Fruit fly (Drosophila melanogaster) whole organism, embryonic: Measurements from ENCODE around the gene GluProRS.

ENCODE experiments used
- ATbp ChIP-seq: fragments of 200-800 bp; sonication (Bioruptor generic); optimal IDR thresholded peaks from 2 replicates; lab custom pipeline; 2017; ENCODE audit warnings: missing biosample characterization, mild to moderate bottlenecking, missing genetic modification characterization, missing genetic modification reagents
- Atf6 ChIP-seq: fragments of 200-800 bp; sonication (Bioruptor generic); IDR thresholded peaks from 2 replicates; pipeline ENCODE4 v1.3.6; 2022; ENCODE audit warnings: missing biosample characterization, missing genetic modification characterization
- CG11085 ChIP-seq: fragments of 200-800 bp; sonication (Bioruptor generic); IDR thresholded peaks from 2 replicates; pipeline ENCODE4 v1.3.6; 2022; ENCODE audit warnings: missing biosample characterization, missing genetic modification characterization
- CG11247 ChIP-seq: fragments of 200-800 bp; sonication (Bioruptor generic); IDR thresholded peaks from 2 replicates; pipeline ENCODE4 v1.3.6; 2022; ENCODE audit warnings: missing biosample characterization, missing genetic modification characterization
- CG14441 ChIP-seq: fragments of 200-800 bp; sonication (Bioruptor generic); IDR thresholded peaks from 2 replicates; pipeline ENCODE4 v1.3.6; 2022; ENCODE audit warnings: missing biosample characterization, missing genetic modification characterization
- CG14965 ChIP-seq: fragments of 200-800 bp; sonication (Bioruptor generic); optimal IDR thresholded peaks from 2 replicates; lab custom pipeline; 2016; ENCODE audit warnings: missing biosample characterization, missing genetic modification characterization, borderline replicate concordance
- CG1603 ChIP-seq: fragments of 200-800 bp; sonication (Bioruptor generic); optimal IDR thresholded peaks from 2 replicates; lab custom pipeline; 2019; ENCODE audit warnings: missing biosample characterization, mild to moderate bottlenecking, missing genetic modification characterization, moderate library complexity
- CG16813 ChIP-seq: fragments of 200-800 bp; sonication (Bioruptor generic); IDR thresholded peaks from 3 replicates; pipeline ENCODE4 v1.3.6; 2022; ENCODE audit warnings: missing biosample characterization, missing genetic modification characterization; ENCODE audit not compliant: partially characterized antibody
- CG2120 ChIP-seq: fragments of 200-800 bp; sonication (Bioruptor generic); optimal IDR thresholded peaks from 3 replicates; lab custom pipeline; 2016; ENCODE audit warnings: missing biosample characterization, missing genetic modification characterization
- CG2875 ChIP-seq: fragments of 200-800 bp; sonication (Bioruptor generic); optimal IDR thresholded peaks from 2 replicates; lab custom pipeline; 2017; ENCODE audit warnings: missing biosample characterization, mild to moderate bottlenecking, missing genetic modification characterization, missing genetic modification reagents
- CG30431 ChIP-seq: fragments of 200-800 bp; sonication (Bioruptor generic); optimal IDR thresholded peaks from 2 replicates; lab custom pipeline; 2017; ENCODE audit warnings: missing biosample characterization, missing genetic modification characterization
- CG3163 ChIP-seq: fragments of 200-800 bp; sonication (Bioruptor generic); optimal IDR thresholded peaks from 3 replicates; lab custom pipeline; 2016; ENCODE audit warnings: missing biosample characterization, missing genetic modification characterization
- CG32767 ChIP-seq: fragments of 200-800 bp; sonication (Bioruptor generic); IDR thresholded peaks from 2 replicates; pipeline ENCODE4 v1.3.6; 2022; ENCODE audit warnings: missing biosample characterization, missing genetic modification characterization
- CG4707 ChIP-seq: fragments of 200-800 bp; sonication (Bioruptor generic); optimal IDR thresholded peaks from 2 replicates; lab custom pipeline; 2018; ENCODE audit warnings: missing biosample characterization, mild to moderate bottlenecking, missing genetic modification characterization, moderate library complexity
- CG7357 ChIP-seq: fragments of 200-800 bp; sonication (Bioruptor generic); IDR thresholded peaks from 3 replicates; pipeline ENCODE4 v1.3.6; 2022; ENCODE audit warnings: missing biosample characterization, missing genetic modification characterization
- CG7928 ChIP-seq: fragments of 200-800 bp; sonication (Bioruptor generic); optimal IDR thresholded peaks from 2 replicates; lab custom pipeline; 2017; ENCODE audit warnings: missing biosample characterization, mild to moderate bottlenecking, missing genetic modification characterization
- CG8089 ChIP-seq: fragments of 200-800 bp; sonication (Bioruptor generic); optimal IDR thresholded peaks from 3 replicates; lab custom pipeline; 2016; ENCODE audit warnings: missing biosample characterization, missing genetic modification characterization
- CG8359 ChIP-seq: fragments of 200-800 bp; sonication (Bioruptor generic); optimal IDR thresholded peaks from 2 replicates; lab custom pipeline; 2017; ENCODE audit warnings: missing biosample characterization, mild to moderate bottlenecking, missing genetic modification characterization, borderline replicate concordance
- CG8478 ChIP-seq: fragments of >200 bp; optimal IDR thresholded peaks from 2 replicates; lab custom pipeline; 2018
- CG9215 ChIP-seq: fragments of 200-800 bp; sonication (Bioruptor generic); IDR thresholded peaks from 2 replicates; pipeline ENCODE4 v1.3.6; 2022; ENCODE audit warnings: missing biosample characterization, missing genetic modification characterization
- CG9817 ChIP-seq: fragments of 200-800 bp; sonication (Bioruptor generic); optimal IDR thresholded peaks from 2 replicates; lab custom pipeline; 2018; ENCODE audit warnings: missing biosample characterization, mild to moderate bottlenecking, missing genetic modification characterization, moderate library complexity
- CHES-1-like ChIP-seq: fragments of 200-800 bp; sonication (Bioruptor generic); optimal IDR thresholded peaks from 2 replicates; lab custom pipeline; 2016; ENCODE audit warnings: missing biosample characterization, missing genetic modification characterization
- CTCF ChIP-seq: fragments of 200-800 bp; sonication (Bioruptor generic); optimal IDR thresholded peaks from 2 replicates; lab custom pipeline; 2017; ENCODE audit warnings: missing biosample characterization, mild to moderate bottlenecking, missing genetic modification characterization, moderate library complexity
- Camta ChIP-seq: fragments of 200-800 bp; sonication (Bioruptor generic); optimal IDR thresholded peaks from 2 replicates; lab custom pipeline; 2016; ENCODE audit warnings: missing biosample characterization, missing genetic modification characterization
- CkIIα-i1 ChIP-seq: fragments of 200-800 bp; sonication (Bioruptor generic); IDR thresholded peaks from 2 replicates; pipeline ENCODE4 v1.3.6; 2022; ENCODE audit warnings: missing biosample characterization, missing genetic modification characterization
- E2f2 ChIP-seq: fragments of 200-800 bp; sonication (Bioruptor generic); IDR thresholded peaks from 2 replicates; pipeline ENCODE4 v1.3.6; 2022; ENCODE audit warnings: missing biosample characterization, missing genetic modification characterization
- Eip74EF ChIP-seq, 2 experiments: fragments of 200-800 bp in 1 of 2; fragments of >200 bp in 1 of 2; sonication (Bioruptor generic) in 1 of 2; optimal IDR thresholded peaks; 2 replicates each; lab custom pipeline; 2017 to 2019; ENCODE audit warnings: missing biosample characterization in 2 of 2, missing genetic modification characterization in 2 of 2, mild to moderate bottlenecking in 1 of 2, moderate library complexity in 1 of 2
- Ets97D ChIP-seq: fragments of 200-800 bp; sonication (Bioruptor generic); optimal IDR thresholded peaks from 3 replicates; lab custom pipeline; 2016; ENCODE audit warnings: missing biosample characterization, missing genetic modification characterization
- Fer3 ChIP-seq: fragments of 200-800 bp; sonication (Bioruptor generic); optimal IDR thresholded peaks from 2 replicates; lab custom pipeline; 2018; ENCODE audit warnings: missing biosample characterization, mild to moderate bottlenecking, missing genetic modification characterization, moderate library complexity
- Gug ChIP-seq: fragments of 200-800 bp; sonication (Bioruptor generic); IDR thresholded peaks from 4 replicates; pipeline ENCODE4 v1.3.6; 2022; ENCODE audit warnings: missing biosample characterization, missing genetic modification characterization
- HHEX ChIP-seq: fragments of 200-800 bp; sonication (Bioruptor generic); optimal IDR thresholded peaks from 3 replicates; lab custom pipeline; 2017; ENCODE audit warnings: missing biosample characterization, mild to moderate bottlenecking, missing genetic modification characterization, missing genetic modification reagents
- HLH3B ChIP-seq: fragments of 200-800 bp; sonication (Bioruptor generic); IDR thresholded peaks from 2 replicates; pipeline ENCODE4 v1.3.6; 2022; ENCODE audit warnings: missing biosample characterization, missing genetic modification characterization
- Hmr ChIP-seq: fragments of 200-800 bp; sonication (Bioruptor generic); optimal IDR thresholded peaks from 3 replicates; lab custom pipeline; 2017; ENCODE audit warnings: mild to moderate bottlenecking, missing biosample characterization, missing genetic modification reagents, missing genetic modification characterization
- Lim3 ChIP-seq: fragments of 200-800 bp; sonication (Bioruptor generic); IDR thresholded peaks from 2 replicates; pipeline ENCODE4 v1.3.6; 2022; ENCODE audit warnings: missing biosample characterization, missing genetic modification characterization
- MBD-R2 ChIP-seq: fragments of 200-800 bp; sonication (Bioruptor generic); IDR thresholded peaks from 2 replicates; pipeline ENCODE4 v1.3.6; 2022; ENCODE audit warnings: missing biosample characterization, missing genetic modification characterization
- Six4 ChIP-seq: fragments of 200-800 bp; sonication (Bioruptor generic); optimal IDR thresholded peaks from 2 replicates; lab custom pipeline; 2016; ENCODE audit warnings: missing biosample characterization, missing genetic modification characterization
- Vsx1 ChIP-seq: fragments of 200-800 bp; sonication (Bioruptor generic); optimal IDR thresholded peaks from 2 replicates; lab custom pipeline; 2017; ENCODE audit warnings: missing biosample characterization, mild to moderate bottlenecking, missing genetic modification characterization, missing genetic modification reagents
- cato ChIP-seq: fragments of 200-800 bp; sonication (Bioruptor generic); optimal IDR thresholded peaks from 2 replicates; lab custom pipeline; 2016; ENCODE audit warnings: missing biosample characterization, missing genetic modification characterization, borderline replicate concordance
- disco-r ChIP-seq: fragments of 200-800 bp; sonication (Bioruptor generic); optimal IDR thresholded peaks from 2 replicates; lab custom pipeline; 2016; ENCODE audit warnings: missing biosample characterization, missing genetic modification characterization
- grn ChIP-seq: fragments of 200-800 bp; sonication (Bioruptor generic); optimal IDR thresholded peaks from 3 replicates; lab custom pipeline; 2017; ENCODE audit warnings: missing biosample characterization, missing genetic modification characterization
- hkb ChIP-seq, 2 experiments: fragments of 200-800 bp in 1 of 2; fragments of >200 bp in 1 of 2; sonication (Bioruptor generic) in 1 of 2; IDR thresholded peaks in 1 of 2; optimal IDR thresholded peaks in 1 of 2; 2 replicates each; pipeline versions ENCODE4 v1.3.6 to Lab custom; 2017 to 2022; ENCODE audit warnings: missing biosample characterization in 1 of 2, missing genetic modification characterization in 1 of 2
- mam ChIP-seq: fragments of 200-800 bp; sonication (Bioruptor generic); optimal IDR thresholded peaks from 3 replicates; lab custom pipeline; 2016; ENCODE audit warnings: missing biosample characterization, missing genetic modification characterization
- phol ChIP-seq: fragments of 200-800 bp; sonication (Bioruptor generic); optimal IDR thresholded peaks from 3 replicates; lab custom pipeline; 2018; ENCODE audit warnings: missing biosample characterization, mild to moderate bottlenecking, missing genetic modification characterization, moderate library complexity
- prd ChIP-seq, 3 experiments: fragments of >200 bp in 2 of 3; fragments of 200-800 bp in 1 of 3; sonication (Bioruptor generic) in 1 of 3; optimal IDR thresholded peaks in 2 of 3; IDR thresholded peaks in 1 of 3; 2 replicates in 2 of 3; 3 replicates in 1 of 3; pipeline versions ENCODE4 v1.3.6 to Lab custom; 2017 to 2022; ENCODE audit warnings: missing biosample characterization in 1 of 3, missing genetic modification characterization in 1 of 3
- schlank ChIP-seq: fragments of 200-800 bp; sonication (Bioruptor generic); optimal IDR thresholded peaks from 2 replicates; lab custom pipeline; 2018; ENCODE audit warnings: missing biosample characterization, mild to moderate bottlenecking, missing genetic modification characterization
- sens ChIP-seq: fragments of 200-800 bp; sonication (Bioruptor generic); peaks from one replicate; lab custom pipeline; 2016; ENCODE audit warnings: missing biosample characterization, missing genetic modification characterization
- unc-4 ChIP-seq: fragments of 200-800 bp; sonication (Bioruptor generic); IDR thresholded peaks from 2 replicates; pipeline ENCODE4 v1.3.6; 2022; ENCODE audit warnings: missing biosample characterization, missing genetic modification characterization; ENCODE audit not compliant: partially characterized antibody
- wor ChIP-seq: fragments of 200-800 bp; sonication (Bioruptor generic); IDR thresholded peaks from 2 replicates; pipeline ENCODE4 v1.3.6; 2022; ENCODE audit warnings: missing biosample characterization, missing genetic modification characterization
- yki ChIP-seq: fragments of >200 bp; optimal IDR thresholded peaks from 3 replicates; lab custom pipeline; 2018

GluProRS gene

DNA sequence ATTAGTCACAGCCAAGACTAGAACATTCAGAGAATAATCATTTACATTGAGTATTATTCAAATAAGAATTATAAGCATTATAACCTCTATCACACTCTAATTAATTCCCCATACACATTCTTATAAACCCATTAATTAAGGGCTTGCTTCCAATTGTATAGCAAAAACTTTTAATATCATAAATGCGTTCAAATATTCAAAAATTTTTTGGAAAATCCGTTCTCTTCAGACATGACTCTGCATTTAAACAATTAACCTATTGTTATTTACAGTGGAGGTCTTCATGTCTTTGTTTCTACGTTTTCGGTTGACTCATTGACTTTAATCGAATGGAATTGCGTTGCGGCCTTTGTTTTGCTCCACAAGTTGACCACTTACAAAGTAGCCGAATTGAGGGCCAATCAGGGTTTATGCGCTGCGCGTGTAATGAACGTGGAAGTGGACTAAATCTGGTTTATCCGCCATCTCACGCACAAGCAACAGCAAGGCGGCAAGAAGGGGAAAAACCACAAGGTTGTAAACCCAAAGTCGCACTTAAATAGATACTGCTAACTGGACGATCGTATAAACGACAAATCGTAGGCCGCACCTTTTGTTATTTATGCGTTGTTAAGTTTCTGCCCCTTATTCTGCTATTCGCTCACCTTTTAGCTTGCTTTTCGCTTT, 37.2 kb downstream of the GluProRS start (continued):
- TF ChIP-seq CG32767 (GFP tag; lab: Robert Waterston, UW): 0 out of 2 replicates have a peak, but pooled peaks have one; percentile 11
- no peak for TF ChIP-seq CG7928 (GFP tag; lab: Kevin White, UChicago)
- no peak for TF ChIP-seq disco-r (GFP tag; lab: Kevin White, UChicago)
- TF ChIP-seq CG11247 (GFP tag; lab: Robert Waterston, UW): peak; percentile 66
- no peak for TF ChIP-seq wor (GFP tag; lab: Robert Waterston, UW)
- no peak for TF ChIP-seq CG14965 (GFP tag; lab: Kevin White, UChicago)
- no peak for TF ChIP-seq cato (GFP tag; lab: Kevin White, UChicago)
- TF ChIP-seq CG7357 (GFP tag; lab: Robert Waterston, UW): no peak
- TF ChIP-seq CG30431 (GFP tag; lab: Kevin White, UChicago): no peak
- TF ChIP-seq Camta (GFP tag; lab: Kevin White, UChicago): no peak
- TF ChIP-seq mam (GFP tag; lab: Kevin White, UChicago): peak; percentile 40
- peak; percentile 76 for TF ChIP-seq CG2120 (GFP tag; lab: Kevin White, UChicago)
- TF ChIP-seq Atf6 (GFP tag; lab: Robert Waterston, UW): peak; percentile 79
- TF ChIP-seq Gug (GFP tag; lab: Robert Waterston, UW): peak; percentile 42; the same call in 1 of the 4 replicates
- TF ChIP-seq Six4 (GFP tag; lab: Kevin White, UChicago): no peak
- no peak for TF ChIP-seq HHEX (GFP tag; lab: Kevin White, UChicago)
- TF ChIP-seq Lim3 (GFP tag; lab: Robert Waterston, UW): no peak
- TF ChIP-seq CG8089 (GFP tag; lab: Kevin White, UChicago): no peak
- TF ChIP-seq Hmr (GFP tag; lab: Kevin White, UChicago): peak; percentile 71
- peak; percentile 51 for TF ChIP-seq CHES-1-like (GFP tag; lab: Kevin White, UChicago)
- no peak for TF ChIP-seq yki
- peak; percentile 82 for TF ChIP-seq schlank (tag; lab: Kevin White, UChicago)
- TF ChIP-seq CG8478: no peak
- peak; percentile 62 for TF ChIP-seq CG14441 (GFP tag; lab: Robert Waterston, UW)
- TF ChIP-seq CG2875 (GFP tag; lab: Kevin White, UChicago): no peak
- TF ChIP-seq CG3163: peak; percentile 9
- TF ChIP-seq ATbp (GFP tag; lab: Kevin White, UChicago): no peak
- TF ChIP-seq CG1603 (tag; lab: Kevin White, UChicago): peak; percentile 47
- peak; percentile 8 for TF ChIP-seq grn
- no peak for TF ChIP-seq CG4707
- TF ChIP-seq CG8359: no peak
- TF ChIP-seq CG16813: no peak
- peak in 1 of 2 experiments; percentile 65 for TF ChIP-seq Eip74EF (GFP tag; optimal IDR thresholded peaks at IDR 0.05; lab: Kevin White, UChicago)
- peak; percentile 42; the same call in 1 of the 2 replicates for TF ChIP-seq HLH3B
- TF ChIP-seq Ets97D (GFP tag; lab: Kevin White, UChicago): no peak
- no peak for TF ChIP-seq prd (optimal IDR thresholded peaks at IDR 0.05; lab: Kevin White, UChicago)
- TF ChIP-seq prd (GFP tag; IDR thresholded peaks at IDR 0.05; lab: Robert Waterston, UW): 0 out of 3 replicates have a peak, but pooled peaks have one; percentile 49
- peak; percentile 9; the same call in 1 of the 2 replicates for TF ChIP-seq E2f2 (GFP tag; lab: Robert Waterston, UW)
- TF ChIP-seq hkb (optimal IDR thresholded peaks at IDR 0.05; lab: Kevin White, UChicago): no peak
- no peak; the same call in 1 of the 2 replicates for TF ChIP-seq hkb (GFP tag; IDR thresholded peaks at IDR 0.05; lab: Robert Waterston, UW)
- peak; percentile 57 for TF ChIP-seq MBD-R2
- peak; percentile 16 for TF ChIP-seq phol (tag; lab: Kevin White, UChicago)
- TF ChIP-seq CG11085 (GFP tag; lab: Robert Waterston, UW): peak; percentile 46; the same call in 1 of the 2 replicates
- TF ChIP-seq Fer3 (tag; lab: Kevin White, UChicago): peak; percentile 69
- peak; percentile 72 for TF ChIP-seq CG9817 (tag; lab: Kevin White, UChicago)
- TF ChIP-seq unc-4 (GFP tag; lab: Robert Waterston, UW): no peak
- TF ChIP-seq CG9215 (GFP tag; lab: Robert Waterston, UW): peak; percentile 40; the same call in 1 of the 2 replicates
- TF ChIP-seq CkIIα-i1 (GFP tag; lab: Robert Waterston, UW): no peak
- peak; percentile 84 for TF ChIP-seq sens (GFP tag; lab: Kevin White, UChicago)
- peak; percentile 76 for TF ChIP-seq Vsx1 (GFP tag; lab: Kevin White, UChicago)
- TF ChIP-seq CTCF (GFP tag; lab: Kevin White, UChicago): no peak
